Fruit fly (Drosophila melanogaster) whole organism, embryonic: ENCODE data around the gene Noa36.

Experiments
- Atf6 ChIP-seq: fragments of 200-800 bp; sonication (Bioruptor generic); IDR thresholded peaks from 2 replicates; pipeline ENCODE4 v1.3.6; 2022; ENCODE audit warnings: missing biosample characterization, missing genetic modification characterization
- BEAF-32 ChIP-seq: fragments of 200-800 bp; sonication (Bioruptor generic); optimal IDR thresholded peaks from 3 replicates; lab custom pipeline; 2017; ENCODE audit warnings: missing biosample characterization, missing genetic modification characterization, mild to moderate bottlenecking, moderate library complexity, missing genetic modification reagents
- CG1024 ChIP-seq: fragments of 200-800 bp; sonication (Bioruptor generic); IDR thresholded peaks from 2 replicates; pipeline ENCODE4 v1.3.6; 2022; ENCODE audit warnings: missing biosample characterization, missing genetic modification characterization
- CG13123 ChIP-seq: fragments of 200-800 bp; sonication (Bioruptor generic); optimal IDR thresholded peaks from 2 replicates; lab custom pipeline; 2016; ENCODE audit warnings: missing biosample characterization, missing genetic modification characterization
- CG13424 ChIP-seq: fragments of 200-800 bp; sonication (Bioruptor generic); optimal IDR thresholded peaks from 2 replicates; lab custom pipeline; 2019; ENCODE audit warnings: missing biosample characterization, mild to moderate bottlenecking, missing genetic modification characterization, moderate library complexity
- CG14014 ChIP-seq: fragments of 200-800 bp; sonication (Bioruptor generic); IDR thresholded peaks from 2 replicates; pipeline ENCODE4 v1.3.6; 2022; ENCODE audit warnings: missing biosample characterization, missing genetic modification characterization
- CG14860 ChIP-seq: fragments of 200-800 bp; sonication (Bioruptor generic); IDR thresholded peaks from 3 replicates; pipeline ENCODE4 v1.3.6; 2022; ENCODE audit warnings: missing biosample characterization, missing genetic modification characterization; ENCODE audit not compliant: partially characterized antibody
- CG17361 ChIP-seq: fragments of 200-800 bp; sonication (Bioruptor generic); IDR thresholded peaks from 3 replicates; pipeline ENCODE4 v1.3.6; 2022; ENCODE audit warnings: missing biosample characterization, missing genetic modification characterization
- CG18599 ChIP-seq: fragments of 200-800 bp; sonication (Bioruptor generic); optimal IDR thresholded peaks from 3 replicates; lab custom pipeline; 2017; ENCODE audit warnings: missing biosample characterization, missing genetic modification characterization, mild to moderate bottlenecking, moderate library complexity, missing genetic modification reagents
- CG2116 ChIP-seq: fragments of 200-800 bp; sonication (Bioruptor generic); optimal IDR thresholded peaks from 3 replicates; lab custom pipeline; 2018; ENCODE audit warnings: missing biosample characterization, mild to moderate bottlenecking, missing genetic modification characterization
- CG2129 ChIP-seq: fragments of 200-800 bp; sonication (Bioruptor generic); IDR thresholded peaks from 2 replicates; pipeline ENCODE4 v1.3.6; 2022; ENCODE audit warnings: missing biosample characterization, missing genetic modification characterization; ENCODE audit not compliant: partially characterized antibody
- CG2875 ChIP-seq: fragments of 200-800 bp; sonication (Bioruptor generic); optimal IDR thresholded peaks from 2 replicates; lab custom pipeline; 2017; ENCODE audit warnings: missing biosample characterization, mild to moderate bottlenecking, missing genetic modification characterization, missing genetic modification reagents
- CG33557 ChIP-seq: fragments of 200-800 bp; sonication (Bioruptor generic); optimal IDR thresholded peaks from 2 replicates; lab custom pipeline; 2019; ENCODE audit warnings: missing biosample characterization, mild to moderate bottlenecking, missing genetic modification characterization, moderate library complexity
- CG4360 ChIP-seq: fragments of 200-800 bp; sonication (Bioruptor generic); IDR thresholded peaks from 2 replicates; pipeline ENCODE4 v1.3.6; 2022; ENCODE audit warnings: missing biosample characterization, missing genetic modification characterization
- CG4730 ChIP-seq: fragments of 200-800 bp; sonication (Bioruptor generic); IDR thresholded peaks from 2 replicates; pipeline ENCODE4 v1.3.6; 2022; ENCODE audit warnings: missing biosample characterization, missing genetic modification characterization
- CG4820 ChIP-seq: fragments of 200-800 bp; sonication (Bioruptor generic); optimal IDR thresholded peaks from 3 replicates; lab custom pipeline; 2016; ENCODE audit warnings: missing biosample characterization, missing genetic modification characterization
- CG5953 ChIP-seq: fragments of 200-800 bp; sonication (Bioruptor generic); IDR thresholded peaks from 2 replicates; pipeline ENCODE4 v1.3.6; 2022; ENCODE audit warnings: missing biosample characterization, missing genetic modification characterization
- CG8089 ChIP-seq: fragments of 200-800 bp; sonication (Bioruptor generic); optimal IDR thresholded peaks from 3 replicates; lab custom pipeline; 2016; ENCODE audit warnings: missing biosample characterization, missing genetic modification characterization
- CG8924 ChIP-seq: fragments of 200-800 bp; optimal IDR thresholded peaks from 3 replicates; lab custom pipeline; 2019; ENCODE audit warnings: missing biosample characterization, mild to moderate bottlenecking, missing genetic modification characterization, moderate library complexity
- CG9727 ChIP-seq: fragments of 200-800 bp; sonication (Bioruptor generic); optimal IDR thresholded peaks from 3 replicates; lab custom pipeline; 2017; ENCODE audit warnings: missing biosample characterization, mild to moderate bottlenecking, missing genetic modification characterization
- CrebB ChIP-seq: fragments of 200-800 bp; sonication (Bioruptor generic); optimal IDR thresholded peaks from 3 replicates; lab custom pipeline; 2018; ENCODE audit warnings: missing biosample characterization, mild to moderate bottlenecking, missing genetic modification characterization
- Dbx ChIP-seq: fragments of 200-800 bp; sonication (Bioruptor generic); IDR thresholded peaks from 3 replicates; pipeline ENCODE4 v1.3.6; 2022; ENCODE audit warnings: missing biosample characterization, missing genetic modification characterization
- Dref ChIP-seq: fragments of 200-800 bp; sonication (Bioruptor generic); IDR thresholded peaks from 2 replicates; pipeline ENCODE4 v1.3.6; 2022; ENCODE audit warnings: missing biosample characterization, missing genetic modification characterization
- Fer1 ChIP-seq: fragments of 200-800 bp; sonication (Bioruptor generic); optimal IDR thresholded peaks from 2 replicates; lab custom pipeline; 2017; ENCODE audit warnings: missing biosample characterization, mild to moderate bottlenecking, missing genetic modification characterization
- Gsc ChIP-seq: fragments of 200-800 bp; sonication (Bioruptor generic); IDR thresholded peaks from 2 replicates; pipeline ENCODE4 v1.3.6; 2022; ENCODE audit warnings: missing biosample characterization, missing genetic modification characterization
- HHEX ChIP-seq: fragments of 200-800 bp; sonication (Bioruptor generic); optimal IDR thresholded peaks from 3 replicates; lab custom pipeline; 2017; ENCODE audit warnings: missing biosample characterization, mild to moderate bottlenecking, missing genetic modification characterization, missing genetic modification reagents
- Hsf ChIP-seq: fragments of 200-800 bp; sonication (Bioruptor generic); optimal IDR thresholded peaks from 3 replicates; lab custom pipeline; 2016; ENCODE audit warnings: missing biosample characterization, missing genetic modification characterization
- NK7.1 ChIP-seq: fragments of 200-800 bp; sonication (Bioruptor generic); optimal IDR thresholded peaks from 3 replicates; lab custom pipeline; 2016; ENCODE audit warnings: missing biosample characterization, missing genetic modification characterization
- Nf-YA ChIP-seq: fragments of 200-800 bp; sonication (Bioruptor generic); IDR thresholded peaks from 2 replicates; pipeline ENCODE4 v1.3.6; 2022; ENCODE audit warnings: missing biosample characterization, missing genetic modification characterization
- Ravus ChIP-seq: fragments of 200-800 bp; sonication (Bioruptor generic); IDR thresholded peaks from 2 replicates; pipeline ENCODE4 v1.3.6; 2022; ENCODE audit warnings: missing biosample characterization, missing genetic modification characterization
- Sox100B ChIP-seq: fragments of 200-800 bp; sonication (Bioruptor generic); optimal IDR thresholded peaks from 3 replicates; lab custom pipeline; 2018; ENCODE audit warnings: missing biosample characterization, mild to moderate bottlenecking, missing genetic modification characterization
- Spps ChIP-seq: fragments of 200-800 bp; sonication (Bioruptor generic); optimal IDR thresholded peaks from 2 replicates; lab custom pipeline; 2018; ENCODE audit warnings: missing biosample characterization, mild to moderate bottlenecking, missing genetic modification characterization
- Tbp ChIP-seq: fragments of >200 bp; optimal IDR thresholded peaks from 2 replicates; lab custom pipeline; 2018; ENCODE audit warnings: missing biosample characterization, missing genetic modification characterization
- ab ChIP-seq: fragments of 200-800 bp; sonication (Bioruptor generic); optimal IDR thresholded peaks from 2 replicates; lab custom pipeline; 2016; ENCODE audit warnings: missing biosample characterization, missing genetic modification characterization
- br ChIP-seq: fragments of >200 bp; optimal IDR thresholded peaks from 2 replicates; lab custom pipeline; 2017
- cato ChIP-seq: fragments of 200-800 bp; sonication (Bioruptor generic); optimal IDR thresholded peaks from 2 replicates; lab custom pipeline; 2016; ENCODE audit warnings: missing biosample characterization, missing genetic modification characterization, borderline replicate concordance
- en ChIP-seq: fragments of 200-800 bp; sonication (Bioruptor generic); optimal IDR thresholded peaks from 2 replicates; lab custom pipeline; 2016; ENCODE audit warnings: missing biosample characterization, missing genetic modification characterization
- fd64A ChIP-seq: fragments of 200-800 bp; sonication (Bioruptor generic); optimal IDR thresholded peaks from 3 replicates; lab custom pipeline; 2018; ENCODE audit warnings: missing biosample characterization, mild to moderate bottlenecking, missing genetic modification characterization
- fd96Cb ChIP-seq: fragments of 200-800 bp; sonication (Bioruptor generic); optimal IDR thresholded peaks from 2 replicates; lab custom pipeline; 2018; ENCODE audit warnings: missing biosample characterization, mild to moderate bottlenecking, missing genetic modification characterization, moderate library complexity
- fru ChIP-seq: fragments of >200 bp; optimal IDR thresholded peaks from 2 replicates; lab custom pipeline; 2017
- gsb-n ChIP-seq: fragments of 200-800 bp; sonication (Bioruptor generic); optimal IDR thresholded peaks from 3 replicates; lab custom pipeline; 2018; ENCODE audit warnings: missing biosample characterization, mild to moderate bottlenecking, missing genetic modification characterization
- ham ChIP-seq: fragments of 200-800 bp; sonication (Bioruptor generic); IDR thresholded peaks from 2 replicates; pipeline ENCODE4 v1.3.6; 2022; ENCODE audit warnings: missing biosample characterization, missing genetic modification characterization
- ken ChIP-seq: fragments of 200-800 bp; sonication (Bioruptor generic); IDR thresholded peaks from 3 replicates; pipeline ENCODE4 v1.3.6; 2022; ENCODE audit warnings: missing biosample characterization, missing genetic modification characterization
- lola ChIP-seq, 3 experiments: fragments of >200 bp in 2 of 3; fragments of 200-800 bp in 1 of 3; sonication (Bioruptor generic) in 1 of 3; optimal IDR thresholded peaks; 2 replicates each; lab custom pipeline; 2017 to 2019; ENCODE audit warnings: missing biosample characterization in 3 of 3, missing genetic modification characterization in 3 of 3, mild to moderate bottlenecking in 1 of 3, moderate library complexity in 1 of 3
- nau ChIP-seq: fragments of 200-800 bp; sonication (Bioruptor generic); optimal IDR thresholded peaks from 3 replicates; lab custom pipeline; 2017; ENCODE audit warnings: missing biosample characterization, mild to moderate bottlenecking, missing genetic modification characterization, missing genetic modification reagents
- onecut ChIP-seq: fragments of 200-800 bp; sonication (Bioruptor generic); IDR thresholded peaks from 2 replicates; pipeline ENCODE4 v1.3.6; 2022; ENCODE audit warnings: missing biosample characterization, missing genetic modification characterization
- p53 ChIP-seq: fragments of 200-800 bp; sonication (Bioruptor generic); optimal IDR thresholded peaks from 2 replicates; lab custom pipeline; 2016; ENCODE audit warnings: missing biosample characterization, missing genetic modification characterization
- sqz ChIP-seq: fragments of 200-800 bp; sonication (Bioruptor generic); optimal IDR thresholded peaks from 3 replicates; lab custom pipeline; 2018; ENCODE audit warnings: missing biosample characterization, mild to moderate bottlenecking, missing genetic modification characterization
- sr ChIP-seq: fragments of 200-800 bp; sonication (Bioruptor generic); IDR thresholded peaks from 3 replicates; pipeline ENCODE4 v1.3.6; 2022; ENCODE audit warnings: missing biosample characterization, missing genetic modification characterization
- tio ChIP-seq: fragments of 200-800 bp; sonication (Bioruptor generic); optimal IDR thresholded peaks from 2 replicates; lab custom pipeline; 2017; ENCODE audit warnings: missing biosample characterization, missing genetic modification characterization, inconsistent platforms
- trh ChIP-seq: fragments of 200-800 bp; sonication (Bioruptor generic); optimal IDR thresholded peaks from 2 replicates; lab custom pipeline; 2016; ENCODE audit warnings: missing biosample characterization, missing genetic modification characterization
- ttk ChIP-seq: fragments of 200-800 bp; sonication (Bioruptor generic); IDR thresholded peaks from 2 replicates; pipeline ENCODE4 v2.1.2; 2022; ENCODE audit warnings: missing biosample characterization, missing genetic modification characterization
- zfh2 ChIP-seq: fragments of 200-800 bp; sonication (Bioruptor generic); optimal IDR thresholded peaks from 2 replicates; lab custom pipeline; 2016; ENCODE audit warnings: missing biosample characterization, missing genetic modification characterization

The Noa36 gene

DNA sequence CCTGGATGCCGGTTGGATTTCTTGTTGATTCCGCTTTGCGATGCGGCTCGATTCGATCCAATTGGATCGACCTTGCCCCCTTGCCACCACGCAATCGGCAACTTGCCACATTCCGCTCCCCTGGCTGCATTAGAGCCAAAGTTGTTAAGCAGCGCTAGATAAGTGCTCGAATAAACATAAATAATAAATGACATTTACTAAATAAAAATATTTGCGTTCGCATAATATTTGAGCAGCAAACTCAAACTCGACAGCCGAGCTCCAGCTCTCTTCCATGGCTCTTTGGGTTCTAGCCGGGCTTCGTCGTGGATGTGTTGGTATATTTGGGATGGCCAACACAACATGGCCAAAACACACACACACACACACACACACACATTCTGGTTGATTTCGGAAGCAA is 28.3 kb downstream of the Noa36 start (continued):
- TF ChIP-seq CG4730 (no peak), CG8089 (GFP tag; lab: Kevin White, UChicago) (no peak), CG13123 (GFP tag; lab: Kevin White, UChicago) (no peak), CG9727 (GFP tag; lab: Kevin White, UChicago) (peak; percentile 40), CG33557 (GFP tag; lab: Kevin White, UChicago) (peak; percentile 50), CG2875 (GFP tag; lab: Kevin White, UChicago) (peak; percentile 21), fd64A (GFP tag; lab: Kevin White, UChicago) (peak; percentile 63), CG4820 (GFP tag; lab: Kevin White, UChicago) (no peak), ab (GFP tag; lab: Kevin White, UChicago) (no peak), lola (GFP tag; optimal IDR thresholded peaks at IDR 0.05; lab: Kevin White, UChicago) (peak in 1 of 3 experiments; percentile 47), BEAF-32 (no peak), ken (no peak), Atf6 (0 out of 2 replicates have a peak, but pooled peaks have one; percentile 19), CG18599 (GFP tag; lab: Kevin White, UChicago) (peak; percentile 58), Dref (GFP tag; lab: Robert Waterston, UW) (no peak), p53 (GFP tag; lab: Kevin White, UChicago) (no peak), CG2116 (no peak), zfh2 (GFP tag; lab: Kevin White, UChicago) (no peak), Hsf (GFP tag; lab: Kevin White, UChicago) (peak; percentile 13), NK7.1 (no peak), Spps (tag; lab: Kevin White, UChicago) (peak; percentile 20), CG8924 (tag; lab: Kevin White, UChicago) (peak; percentile 21), trh (GFP tag; lab: Kevin White, UChicago) (no peak), sqz (GFP tag; lab: Kevin White, UChicago) (peak; percentile 13), CG2129 (GFP tag; lab: Robert Waterston, UW) (no peak), Gsc (GFP tag; lab: Robert Waterston, UW) (no peak), Tbp (GFP tag; lab: Kevin White, UChicago) (no peak), CrebB (tag; lab: Kevin White, UChicago) (peak; percentile 48), gsb-n (tag; lab: Kevin White, UChicago) (peak; percentile 52), ttk (GFP tag; lab: Robert Waterston, UW) (no peak), CG14014 (GFP tag; lab: Robert Waterston, UW) (no peak), sr (no peak), tio (GFP tag; lab: Kevin White, UChicago) (no peak), Dbx (GFP tag; lab: Robert Waterston, UW) (peak; percentile 33; the same call in 1 of the 3 replicates), CG5953 (no peak), Nf-YA (GFP tag; lab: Robert Waterston, UW) (no peak), HHEX (GFP tag; lab: Kevin White, UChicago) (peak; percentile 49), CG13424 (tag; lab: Kevin White, UChicago) (peak; percentile 6), fru (no peak), en (GFP tag; lab: Kevin White, UChicago) (no peak), br (no peak), Fer1 (GFP tag; lab: Kevin White, UChicago) (peak; percentile 55), ham (GFP tag; lab: Robert Waterston, UW) (no peak), Sox100B (GFP tag; lab: Kevin White, UChicago) (peak; percentile 57), CG4360 (GFP tag; lab: Robert Waterston, UW) (no peak), fd96Cb (peak; percentile 33), CG1024 (no peak), onecut (GFP tag; lab: Robert Waterston, UW) (no peak), cato (GFP tag; lab: Kevin White, UChicago) (no peak), Ravus (GFP tag; lab: Robert Waterston, UW) (no peak), nau (GFP tag; lab: Kevin White, UChicago) (peak; percentile 64), CG17361 (GFP tag; lab: Robert Waterston, UW) (peak; percentile 44; the same call in 2 of the 3 replicates), CG14860 (no peak)
